Worm (Caenorhabditis elegans): ENCODE results near the gene unc-30.

Gene unc-30

ce11 chrIV:13167534-13167933, 48.8 kb downstream of the unc-30 start:
- TF ChIP-seq nfya-1 (tag; optimal IDR thresholded peaks at IDR 0.05) = no peak

ce11 chrIV:13170241-13170640, 51.5 kb downstream of the unc-30 start, which contains the start of gene nas-14:
nas-14 (plus strand) TSS chrIV:13170541.
- TF ChIP-seq ceh-30 (tag; optimal IDR thresholded peaks at IDR 0.05) (no peak), ceh-48 (tag; optimal IDR thresholded peaks at IDR 0.05) (no peak)

ce11 chrIV:13173359-13173758, 54.6 kb downstream of the unc-30 start:
- TF ChIP-seq Y22D7AL.16 (tag; optimal IDR thresholded peaks at IDR 0.05) (no peak), tbx-2 (tag; optimal IDR thresholded peaks at IDR 0.05) (no peak), pag-3 (tag; optimal IDR thresholded peaks at IDR 0.05; ENCODE audit: borderline replicate concordance) (no peak), C08G9.2 (tag; optimal IDR thresholded peaks at IDR 0.05) (no peak), fkh-10 (GFP tag; optimal IDR thresholded peaks at IDR 0.05) (no peak), F13H6.1 (tag; optimal IDR thresholded peaks at IDR 0.05) (no peak), K09A11.1 (tag; optimal IDR thresholded peaks at IDR 0.05; ENCODE audit: insufficient read depth) (no peak)

Data from whole organism, late embryonic.